Worm (Caenorhabditis elegans): ENCODE measurements around the gene fbxb-87.

DNA sequence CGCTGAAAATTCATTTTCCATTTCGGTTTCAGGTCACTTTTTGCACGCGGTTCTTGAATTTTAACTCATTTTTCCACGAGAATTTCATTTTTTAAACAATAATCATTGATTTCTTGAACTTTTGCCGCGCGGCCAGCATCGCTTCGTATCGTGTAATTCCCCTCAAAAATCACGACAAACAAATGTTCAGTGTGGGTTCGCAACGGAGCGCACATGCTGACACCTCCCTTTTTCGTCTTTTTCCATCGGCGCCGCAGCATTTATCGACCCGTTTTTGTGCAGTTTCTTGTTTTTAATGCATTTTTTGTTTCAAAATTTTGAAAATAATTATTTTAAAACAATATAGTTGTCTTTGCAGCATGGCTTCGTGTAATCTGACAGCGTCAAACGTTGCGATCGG is 36.5 kb downstream of the fbxb-87 start, which contains the start of gene M142.5:
- TF ChIP-seq tab-1 (GFP tag; IDR thresholded peaks at IDR 0.05) (no peak), med-1 (GFP tag; optimal IDR thresholded peaks at IDR 0.05; ENCODE audit: insufficient read depth) (no peak), ztf-29 (GFP tag; IDR thresholded peaks at IDR 0.05) (no peak), flt-1 (GFP tag; IDR thresholded peaks at IDR 0.05) (no peak), ztf-23 (GFP tag; IDR thresholded peaks at IDR 0.05) (no peak), ref-1 (GFP tag; conservative IDR thresholded peaks at IDR 0.05) (no peak)
